Worm (Caenorhabditis elegans) whole organism, L4 larva: ENCODE measurements around the gene fut-1.

Source experiments
- F49E8.2 ChIP-seq: sonication (generic microtip); optimal IDR thresholded peaks from 2 replicates; lab custom pipeline; 2016; ENCODE audit warnings: missing compliant biosample characterization, mild to moderate bottlenecking, missing genetic modification characterization, borderline replicate concordance
- R02D3.7 ChIP-seq: fragments of 150-350 bp; sonication (generic microtip); optimal IDR thresholded peaks from 3 replicates; lab custom pipeline; 2014; ENCODE audit warnings: missing biosample characterization, missing genetic modification characterization
- Y48G9A.11 ChIP-seq: fragments of 200-800 bp; sonication (Bioruptor generic); IDR thresholded peaks from 2 replicates; pipeline ENCODE4 v1.3.6; 2022; ENCODE audit warnings: missing genetic modification reagents, missing genetic modification characterization, missing compliant biosample characterization
- ZK546.5 ChIP-seq, 2 experiments: sonication (generic microtip); optimal IDR thresholded peaks; 2 replicates each; lab custom pipeline; 2017; ENCODE audit warnings: missing biosample characterization in 2 of 2, missing genetic modification characterization in 2 of 2
- aly-2 ChIP-seq: sonication (generic microtip); optimal IDR thresholded peaks from 2 replicates; lab custom pipeline; 2018; ENCODE audit warnings: missing biosample characterization, missing genetic modification characterization
- ama-1 ChIP-seq: fragments of 150-350 bp; optimal IDR thresholded peaks from 2 replicates; lab custom pipeline; 2014; ENCODE audit warnings: inconsistent platforms, mixed read lengths
- attf-4 ChIP-seq: sonication (generic microtip); optimal IDR thresholded peaks from 3 replicates; lab custom pipeline; 2017; ENCODE audit warnings: missing biosample characterization, missing genetic modification characterization
- ceh-20 ChIP-seq: fragments of 200-800 bp; sonication (Bioruptor generic); IDR thresholded peaks from 2 replicates; pipeline ENCODE4 v1.3.6; 2022; ENCODE audit warnings: missing genetic modification reagents, missing genetic modification characterization, missing compliant biosample characterization
- ceh-28 ChIP-seq: fragments of 150-350 bp; optimal IDR thresholded peaks from 2 replicates; lab custom pipeline; 2014; ENCODE audit warnings: missing biosample characterization, missing genetic modification reagents, missing genetic modification characterization
- ceh-32 ChIP-seq: sonication (generic microtip); optimal IDR thresholded peaks from 2 replicates; lab custom pipeline; 2016; ENCODE audit warnings: mild to moderate bottlenecking, missing genetic modification characterization, missing compliant biosample characterization; ENCODE audit not compliant: poor library complexity
- daf-12 ChIP-seq: fragments of 150-350 bp; optimal IDR thresholded peaks from 2 replicates; lab custom pipeline; 2014; ENCODE audit warnings: missing biosample characterization, missing genetic modification reagents, missing genetic modification characterization
- daf-19 ChIP-seq: fragments of 200-800 bp; sonication (Bioruptor generic); conservative IDR thresholded peaks from 2 replicates; pipeline ENCODE4 v1.3.6; 2022; ENCODE audit warnings: missing genetic modification characterization, missing compliant biosample characterization
- daf-8 ChIP-seq: fragments of 200-800 bp; sonication (Bioruptor generic); IDR thresholded peaks from 2 replicates; pipeline ENCODE4 v1.3.6; 2022; ENCODE audit warnings: missing genetic modification characterization, missing compliant biosample characterization
- dmd-8 ChIP-seq: fragments of 200-800 bp; sonication (Bioruptor generic); IDR thresholded peaks from 2 replicates; pipeline ENCODE4 v1.3.6; 2022; ENCODE audit warnings: missing genetic modification characterization, missing compliant biosample characterization
- dmd-9 ChIP-seq: fragments of 200-800 bp; sonication (Bioruptor generic); IDR thresholded peaks from 2 replicates; pipeline ENCODE4 v1.3.6; 2022; ENCODE audit warnings: missing genetic modification reagents, missing genetic modification characterization, missing compliant biosample characterization
- dpl-1 ChIP-seq: fragments of 150-350 bp; optimal IDR thresholded peaks from 2 replicates; lab custom pipeline; 2014; ENCODE audit warnings: missing biosample characterization, missing genetic modification reagents, missing genetic modification characterization
- duxl-1 ChIP-seq: sonication (generic microtip); optimal IDR thresholded peaks from 2 replicates; lab custom pipeline; 2016; ENCODE audit warnings: mild to moderate bottlenecking, missing genetic modification characterization, moderate library complexity, missing compliant biosample characterization; ENCODE audit not compliant: poor library complexity
- dve-1 ChIP-seq: sonication (generic microtip); optimal IDR thresholded peaks from 2 replicates; lab custom pipeline; 2017; ENCODE audit warnings: antibody characterized with exemption, mild to moderate bottlenecking, missing genetic modification characterization, missing compliant biosample characterization; ENCODE audit not compliant: insufficient read depth
- egl-43 ChIP-seq: fragments of 200-800 bp; sonication (Bioruptor generic); IDR thresholded peaks from 2 replicates; pipeline ENCODE4 v1.3.6; 2022; ENCODE audit warnings: missing genetic modification reagents, missing genetic modification characterization, missing compliant biosample characterization
- hif-1 ChIP-seq, 2 experiments: sonication (generic microtip); optimal IDR thresholded peaks; 2 replicates each; lab custom pipeline; 2016 to 2017; ENCODE audit warnings: missing compliant biosample characterization in 2 of 2, missing genetic modification characterization in 2 of 2, missing genetic modification reagents in 2 of 2, missing genotype in 2 of 2, mild to moderate bottlenecking in 1 of 2
- hlh-30 ChIP-seq: sonication (generic microtip); optimal IDR thresholded peaks from 2 replicates; lab custom pipeline; 2017; ENCODE audit warnings: antibody characterized with exemption, mild to moderate bottlenecking, missing genetic modification characterization, missing compliant biosample characterization; ENCODE audit not compliant: insufficient read depth
- jun-1 ChIP-seq: fragments of 150-350 bp; optimal IDR thresholded peaks from 2 replicates; lab custom pipeline; 2014; ENCODE audit warnings: missing biosample characterization, missing genetic modification reagents, missing genetic modification characterization
- lin-29 ChIP-seq: fragments of 200-800 bp; sonication (Bioruptor generic); IDR thresholded peaks from 2 replicates; pipeline ENCODE4 v1.3.6; 2022; ENCODE audit warnings: missing genetic modification reagents, missing genetic modification characterization, missing compliant biosample characterization
- lin-38 ChIP-seq: fragments of 200-800 bp; sonication (Bioruptor generic); IDR thresholded peaks from 2 replicates; pipeline ENCODE4 v1.3.6; 2022; ENCODE audit warnings: missing genetic modification reagents, missing genetic modification characterization, missing compliant biosample characterization
- lin-39 ChIP-seq: fragments of 150-350 bp; optimal IDR thresholded peaks from 2 replicates; lab custom pipeline; 2014; ENCODE audit warnings: missing biosample characterization, missing genetic modification reagents, missing genetic modification characterization
- lir-3 ChIP-seq: sonication (generic microtip); optimal IDR thresholded peaks from 2 replicates; lab custom pipeline; 2016; ENCODE audit warnings: mild to moderate bottlenecking, missing genetic modification characterization, missing compliant biosample characterization
- mdt-29 ChIP-seq: fragments of 200-800 bp; sonication (Bioruptor generic); IDR thresholded peaks from 2 replicates; pipeline ENCODE4 v1.3.6; 2022; ENCODE audit warnings: missing genetic modification reagents, missing genetic modification characterization, missing compliant biosample characterization
- mep-1 ChIP-seq: fragments of 150-350 bp; sonication (generic microtip); optimal IDR thresholded peaks from 3 replicates; lab custom pipeline; 2014; ENCODE audit warnings: missing biosample characterization, missing genetic modification characterization
- mes-2 ChIP-seq: sonication (generic microtip); optimal IDR thresholded peaks from 2 replicates; lab custom pipeline; 2016; ENCODE audit warnings: missing genotype, mild to moderate bottlenecking, missing genetic modification characterization, missing compliant biosample characterization; ENCODE audit not compliant: poor library complexity, severe bottlenecking
- nhr-11 ChIP-seq: fragments of 150-350 bp; optimal IDR thresholded peaks from 2 replicates; lab custom pipeline; 2014; ENCODE audit warnings: missing biosample characterization, missing genetic modification characterization
- nhr-111 ChIP-seq: fragments of 200-800 bp; sonication (Bioruptor generic); optimal IDR thresholded peaks from 2 replicates; lab custom pipeline; 2018; ENCODE audit warnings: mild to moderate bottlenecking, missing genetic modification characterization, missing compliant biosample characterization
- nhr-237 ChIP-seq: sonication (generic microtip); optimal IDR thresholded peaks from 2 replicates; lab custom pipeline; 2017; ENCODE audit warnings: missing biosample characterization, missing genetic modification characterization
- nhr-25 ChIP-seq: sonication (generic microtip); optimal IDR thresholded peaks from 2 replicates; lab custom pipeline; 2017; ENCODE audit warnings: missing genetic modification characterization, mild to moderate bottlenecking, missing compliant biosample characterization, antibody characterized with exemption, moderate library complexity, borderline replicate concordance; ENCODE audit not compliant: insufficient read depth
- nhr-28 ChIP-seq: fragments of 150-350 bp; optimal IDR thresholded peaks from 2 replicates; lab custom pipeline; 2014; ENCODE audit warnings: missing biosample characterization, missing genetic modification characterization
- nhr-41 ChIP-seq: fragments of 200-800 bp; sonication (Bioruptor generic); IDR thresholded peaks from 2 replicates; pipeline ENCODE4 v1.3.6; 2022; ENCODE audit warnings: missing genetic modification reagents, missing genetic modification characterization, missing compliant biosample characterization
- nhr-42 ChIP-seq: fragments of 200-800 bp; sonication (Bioruptor generic); IDR thresholded peaks from 2 replicates; pipeline ENCODE4 v1.3.6; 2022; ENCODE audit warnings: missing genetic modification characterization, missing compliant biosample characterization
- nhr-48 ChIP-seq: sonication (generic microtip); optimal IDR thresholded peaks from 2 replicates; lab custom pipeline; 2016; ENCODE audit warnings: mild to moderate bottlenecking, missing genetic modification characterization, missing compliant biosample characterization
- nhr-76 ChIP-seq: fragments of 150-350 bp; optimal IDR thresholded peaks from 2 replicates; lab custom pipeline; 2014; ENCODE audit warnings: missing biosample characterization, missing genetic modification characterization
- nhr-77 ChIP-seq: fragments of 150-350 bp; optimal IDR thresholded peaks from 2 replicates; lab custom pipeline; 2014; ENCODE audit warnings: missing biosample characterization, missing genetic modification characterization
- php-3 ChIP-seq: fragments of 200-800 bp; sonication (Bioruptor generic); IDR thresholded peaks from 2 replicates; pipeline ENCODE4 v1.3.6; 2022; ENCODE audit warnings: missing genetic modification reagents, missing genetic modification characterization, missing compliant biosample characterization
- pqm-1 ChIP-seq: sonication (generic microtip); optimal IDR thresholded peaks from 2 replicates; lab custom pipeline; 2017; ENCODE audit warnings: missing biosample characterization, missing genetic modification characterization
- sdz-12 ChIP-seq: fragments of 200-800 bp; sonication (Bioruptor generic); optimal IDR thresholded peaks from 2 replicates; lab custom pipeline; 2018; ENCODE audit warnings: mild to moderate bottlenecking, missing genetic modification characterization, missing compliant biosample characterization
- skn-1 ChIP-seq: fragments of 150-350 bp; optimal IDR thresholded peaks from 2 replicates; lab custom pipeline; 2014; ENCODE audit warnings: missing biosample characterization, missing genetic modification characterization
- spr-3 ChIP-seq: fragments of 200-800 bp; sonication (Bioruptor generic); optimal IDR thresholded peaks from 2 replicates; lab custom pipeline; 2018; ENCODE audit warnings: mild to moderate bottlenecking, missing genetic modification characterization, missing compliant biosample characterization
- tag-97 ChIP-seq: fragments of 200-800 bp; sonication (Bioruptor generic); IDR thresholded peaks from 2 replicates; pipeline ENCODE4 v1.3.6; 2022; ENCODE audit warnings: missing genetic modification characterization, missing compliant biosample characterization
- tra-1 ChIP-seq: fragments of 200-800 bp; sonication (Bioruptor generic); IDR thresholded peaks from 2 replicates; pipeline ENCODE4 v1.3.6; 2022; ENCODE audit warnings: missing genetic modification reagents, missing genetic modification characterization, missing compliant biosample characterization
- unc-130 ChIP-seq: sonication (generic microtip); optimal IDR thresholded peaks from 2 replicates; lab custom pipeline; 2016; ENCODE audit warnings: missing genetic modification reagents, missing genetic modification characterization, missing compliant biosample characterization
- unc-62 ChIP-seq, 3 experiments: fragments of 150-350 bp in 1 of 3; sonication (generic microtip); optimal IDR thresholded peaks in 2 of 3; peaks in 1 of 3; 1 replicate in 1 of 3; 2 replicates in 2 of 3; lab custom pipeline; 2014 to 2017; ENCODE audit warnings: missing biosample characterization in 3 of 3, missing genetic modification characterization in 3 of 3, missing genetic modification reagents in 3 of 3, missing genotype in 1 of 3
- zip-11 ChIP-seq: fragments of 200-800 bp; sonication (Bioruptor generic); IDR thresholded peaks from 2 replicates; pipeline ENCODE4 v1.3.6; 2022; ENCODE audit warnings: missing genetic modification characterization, missing compliant biosample characterization

fut-1 gene

ce11 chrII:8742006-8742847, 17.2 kb downstream of the fut-1 start:
- peak; percentile 15 for TF ChIP-seq mes-2 (tag; lab: Kevin White, UChicago)
- peak; percentile 30 for TF ChIP-seq nhr-77 (tag; lab: Kevin White, UChicago)
- TF ChIP-seq dmd-9, result no peak
- TF ChIP-seq unc-130 (GFP tag; lab: Kevin White, UChicago), result no peak
- TF ChIP-seq dmd-8, result no peak
- no peak for TF ChIP-seq tag-97 (GFP tag; lab: Robert Waterston, UW)
- no peak for TF ChIP-seq nhr-76 (tag; lab: Kevin White, UChicago)
- TF ChIP-seq skn-1, result no peak
- peak; percentile 11 to 31 for TF ChIP-seq hif-1 (tag; optimal IDR thresholded peaks at IDR 0.05; lab: Kevin White, UChicago)
- no peak for TF ChIP-seq F49E8.2 (tag; lab: Kevin White, UChicago)
- peak; percentile 77 for TF ChIP-seq tra-1
- no peak for TF ChIP-seq ZK546.5 (tag; optimal IDR thresholded peaks at IDR 0.05; lab: Kevin White, UChicago)
- TF ChIP-seq jun-1, result no peak
- peak; percentile 20 for TF ChIP-seq dpl-1
- no peak for TF ChIP-seq egl-43 (GFP tag; lab: Robert Waterston, UW)
- no peak; the same call in 1 of the 2 replicates for TF ChIP-seq ceh-20 (GFP tag; lab: Robert Waterston, UW)
- peak; percentile 97 for TF ChIP-seq nhr-11 (tag; lab: Kevin White, UChicago)
- TF ChIP-seq aly-2 (tag; lab: Kevin White, UChicago), result no peak
- TF ChIP-seq pqm-1, result no peak
- no peak for TF ChIP-seq ceh-28 (tag; lab: Kevin White, UChicago)
- TF ChIP-seq Y48G9A.11 (GFP tag; lab: Robert Waterston, UW), result no peak
- TF ChIP-seq ama-1 (lab: Kevin White, UChicago), result no peak
- TF ChIP-seq daf-12, result no peak
- TF ChIP-seq zip-11 (GFP tag; lab: Robert Waterston, UW), result no peak
- TF ChIP-seq nhr-25 (tag; lab: Kevin White, UChicago), result peak; percentile 66
- no peak for TF ChIP-seq nhr-237 (tag; lab: Kevin White, UChicago)
- peak; percentile 96 for TF ChIP-seq nhr-48 (tag; lab: Kevin White, UChicago)
- peak; percentile 85 for TF ChIP-seq hlh-30 (tag; lab: Kevin White, UChicago)
- TF ChIP-seq daf-19, result no peak
- TF ChIP-seq lir-3, result no peak
- TF ChIP-seq lin-39 (tag; lab: Kevin White, UChicago), result no peak
- peak; percentile 68 for TF ChIP-seq dve-1 (tag; lab: Kevin White, UChicago)
- TF ChIP-seq lin-38, result no peak
- TF ChIP-seq mep-1 (tag; lab: Kevin White, UChicago), result peak; percentile 34
- peak in 1 of 2 experiments; percentile 99 for TF ChIP-seq unc-62 (GFP tag; optimal IDR thresholded peaks at IDR 0.05 in 1 of 2; lab: Kevin White, UChicago)
- no peak for TF ChIP-seq unc-62 (tag; optimal IDR thresholded peaks at IDR 0.05; lab: Kevin White, UChicago)
- TF ChIP-seq sdz-12, result no peak
- peak; percentile 94 for TF ChIP-seq nhr-28 (tag; lab: Kevin White, UChicago)
- TF ChIP-seq duxl-1 (tag; lab: Kevin White, UChicago), result no peak
- TF ChIP-seq R02D3.7 (tag; lab: Kevin White, UChicago), result no peak
- TF ChIP-seq nhr-42, result no peak
- no peak for TF ChIP-seq spr-3
- TF ChIP-seq lin-29 (GFP tag; lab: Robert Waterston, UW), result no peak
- TF ChIP-seq nhr-41 (GFP tag; lab: Robert Waterston, UW), result no peak
- no peak for TF ChIP-seq ceh-32 (tag; lab: Kevin White, UChicago)
- no peak for TF ChIP-seq daf-8 (GFP tag; lab: Robert Waterston, UW)
- peak; percentile 59 for TF ChIP-seq php-3 (GFP tag; lab: Robert Waterston, UW)
- TF ChIP-seq nhr-111 (GFP tag; lab: Kevin White, UChicago), result no peak
- TF ChIP-seq mdt-29, result peak; percentile 62; the same call in 1 of the 2 replicates
- TF ChIP-seq attf-4, result no peak
